Worm (Caenorhabditis elegans): Measurements from ENCODE around the gene C46C2.5.

ce11 chrIV:9159863-9160262 is 32.6 kb downstream of the C46C2.5 start:
- TF ChIP-seq flt-1 (GFP tag; IDR thresholded peaks at IDR 0.05) (no peak), T22C8.4 (GFP tag; IDR thresholded peaks at IDR 0.05) (no peak), tab-1 (GFP tag; IDR thresholded peaks at IDR 0.05) (no peak), med-1 (GFP tag; optimal IDR thresholded peaks at IDR 0.05; ENCODE audit: insufficient read depth) (no peak), klf-2 (GFP tag; conservative IDR thresholded peaks at IDR 0.05) (no peak)

Measured in whole organism, midembryonic.